Fruit fly (Drosophila melanogaster): ENCODE measurements around the gene fusl.

dm6 chr2L:5286572-5286971 is 51.3 kb downstream of the fusl start:
- TF ChIP-seq CG6808 (GFP tag; optimal IDR thresholded peaks at IDR 0.05) (no peak), Eip75B (GFP tag; optimal IDR thresholded peaks at IDR 0.05) (no peak), svp (GFP tag) (peak; percentile 4), Hr39 (GFP tag; optimal IDR thresholded peaks at IDR 0.05) (no peak)

Data from whole organism, prepupa.